Fruit fly (Drosophila melanogaster) whole organism, embryonic: ENCODE measurements around the gene CG31612.

Source experiments
- ATbp ChIP-seq: fragments of 200-800 bp; sonication (Bioruptor generic); optimal IDR thresholded peaks from 2 replicates; lab custom pipeline; 2017; ENCODE audit warnings: missing biosample characterization, mild to moderate bottlenecking, missing genetic modification characterization, missing genetic modification reagents
- Bdp1 ChIP-seq: fragments of 200-800 bp; sonication (Bioruptor generic); optimal IDR thresholded peaks from 3 replicates; lab custom pipeline; 2016; ENCODE audit warnings: missing biosample characterization, missing genetic modification characterization
- CG1024 ChIP-seq: fragments of 200-800 bp; sonication (Bioruptor generic); IDR thresholded peaks from 2 replicates; pipeline ENCODE4 v1.3.6; 2022; ENCODE audit warnings: missing biosample characterization, missing genetic modification characterization
- CG11247 ChIP-seq: fragments of 200-800 bp; sonication (Bioruptor generic); IDR thresholded peaks from 2 replicates; pipeline ENCODE4 v1.3.6; 2022; ENCODE audit warnings: missing biosample characterization, missing genetic modification characterization
- CG12155 ChIP-seq: fragments of 200-800 bp; sonication (Bioruptor generic); optimal IDR thresholded peaks from 3 replicates; lab custom pipeline; 2016; ENCODE audit warnings: missing biosample characterization, missing genetic modification characterization
- CG12391 ChIP-seq: fragments of 200-800 bp; sonication (Bioruptor generic); optimal IDR thresholded peaks from 3 replicates; lab custom pipeline; 2018; ENCODE audit warnings: missing biosample characterization, mild to moderate bottlenecking, missing genetic modification characterization, moderate library complexity
- CG1602 ChIP-seq: fragments of 200-800 bp; sonication (Bioruptor generic); optimal IDR thresholded peaks from 3 replicates; lab custom pipeline; 2016; ENCODE audit warnings: missing biosample characterization, missing genetic modification characterization
- CG1647 ChIP-seq: fragments of 200-800 bp; sonication (Bioruptor generic); optimal IDR thresholded peaks from 3 replicates; lab custom pipeline; 2016; ENCODE audit warnings: missing biosample characterization, missing genetic modification characterization
- CG18476 ChIP-seq: fragments of 200-800 bp; sonication (Bioruptor generic); optimal IDR thresholded peaks from 2 replicates; lab custom pipeline; 2016; ENCODE audit warnings: missing biosample characterization, mild to moderate bottlenecking, missing genetic modification characterization
- CG2116 ChIP-seq: fragments of 200-800 bp; sonication (Bioruptor generic); optimal IDR thresholded peaks from 3 replicates; lab custom pipeline; 2018; ENCODE audit warnings: missing biosample characterization, mild to moderate bottlenecking, missing genetic modification characterization
- CG2678 ChIP-seq: fragments of 200-800 bp; sonication (Bioruptor generic); optimal IDR thresholded peaks from 3 replicates; lab custom pipeline; 2019; ENCODE audit warnings: missing biosample characterization, mild to moderate bottlenecking, missing genetic modification characterization, moderate library complexity
- CG2712 ChIP-seq: fragments of 200-800 bp; optimal IDR thresholded peaks from 3 replicates; lab custom pipeline; 2019; ENCODE audit warnings: missing biosample characterization, mild to moderate bottlenecking, missing genetic modification characterization, moderate library complexity
- CG2889 ChIP-seq: fragments of 200-800 bp; sonication (Bioruptor generic); IDR thresholded peaks from 3 replicates; pipeline ENCODE4 v1.3.6; 2022; ENCODE audit warnings: missing biosample characterization, missing genetic modification characterization
- CG31365 ChIP-seq: fragments of 200-800 bp; sonication (Bioruptor generic); optimal IDR thresholded peaks from 2 replicates; lab custom pipeline; 2018; ENCODE audit warnings: missing biosample characterization, mild to moderate bottlenecking, missing genetic modification characterization
- CG33213 ChIP-seq: fragments of 200-800 bp; sonication (Bioruptor generic); optimal IDR thresholded peaks from 3 replicates; lab custom pipeline; 2016; ENCODE audit warnings: missing biosample characterization, missing genetic modification characterization
- CG7786 ChIP-seq: fragments of 200-800 bp; sonication (Bioruptor generic); optimal IDR thresholded peaks from 2 replicates; lab custom pipeline; 2016; ENCODE audit warnings: missing biosample characterization, missing genetic modification characterization
- CG9437 ChIP-seq: fragments of 200-800 bp; sonication (Bioruptor generic); optimal IDR thresholded peaks from 2 replicates; lab custom pipeline; 2018; ENCODE audit warnings: missing biosample characterization, mild to moderate bottlenecking, missing genetic modification characterization
- D19B ChIP-seq: fragments of 200-800 bp; sonication (Bioruptor generic); optimal IDR thresholded peaks from 2 replicates; lab custom pipeline; 2017; ENCODE audit warnings: missing biosample characterization, mild to moderate bottlenecking, missing genetic modification characterization
- HHEX ChIP-seq: fragments of 200-800 bp; sonication (Bioruptor generic); optimal IDR thresholded peaks from 3 replicates; lab custom pipeline; 2017; ENCODE audit warnings: missing biosample characterization, mild to moderate bottlenecking, missing genetic modification characterization, missing genetic modification reagents
- HLH3B ChIP-seq: fragments of 200-800 bp; sonication (Bioruptor generic); IDR thresholded peaks from 2 replicates; pipeline ENCODE4 v1.3.6; 2022; ENCODE audit warnings: missing biosample characterization, missing genetic modification characterization
- Hmx ChIP-seq: fragments of 200-800 bp; sonication (Bioruptor generic); optimal IDR thresholded peaks from 2 replicates; lab custom pipeline; 2016; ENCODE audit warnings: missing biosample characterization, missing genetic modification characterization
- Hr3 ChIP-seq: fragments of 200-800 bp; sonication (Bioruptor generic); optimal IDR thresholded peaks from 3 replicates; lab custom pipeline; 2016; ENCODE audit warnings: missing biosample characterization, missing genetic modification characterization
- Nf-YB ChIP-seq: fragments of 200-800 bp; sonication (Bioruptor generic); optimal IDR thresholded peaks from 3 replicates; lab custom pipeline; 2019; ENCODE audit warnings: missing biosample characterization, mild to moderate bottlenecking, missing genetic modification characterization, moderate library complexity
- Opbp ChIP-seq: fragments of 200-800 bp; sonication (Bioruptor generic); IDR thresholded peaks from 3 replicates; pipeline ENCODE4 v1.3.6; 2022; ENCODE audit warnings: missing biosample characterization, missing genetic modification characterization; ENCODE audit not compliant: partially characterized antibody
- Scr ChIP-seq: fragments of 200-800 bp; sonication (Bioruptor generic); IDR thresholded peaks from 2 replicates; pipeline ENCODE4 v1.3.6; 2022; ENCODE audit warnings: missing biosample characterization, missing genetic modification characterization; ENCODE audit not compliant: partially characterized antibody
- Sin3A ChIP-seq: fragments of >200 bp; optimal IDR thresholded peaks from 2 replicates; lab custom pipeline; 2018
- Sox102F ChIP-seq: fragments of 200-800 bp; sonication (Bioruptor generic); optimal IDR thresholded peaks from 2 replicates; lab custom pipeline; 2018; ENCODE audit warnings: missing biosample characterization, mild to moderate bottlenecking, missing genetic modification characterization, moderate library complexity
- Tbp ChIP-seq: fragments of >200 bp; optimal IDR thresholded peaks from 2 replicates; lab custom pipeline; 2018; ENCODE audit warnings: missing biosample characterization, missing genetic modification characterization
- Usf ChIP-seq: fragments of 200-800 bp; sonication (Bioruptor generic); optimal IDR thresholded peaks from 2 replicates; lab custom pipeline; 2017; ENCODE audit warnings: missing genotype, missing biosample characterization, missing genetic modification characterization
- ac ChIP-seq: fragments of 200-800 bp; sonication (Bioruptor generic); optimal IDR thresholded peaks from 3 replicates; lab custom pipeline; 2017; ENCODE audit warnings: missing biosample characterization, mild to moderate bottlenecking, missing genetic modification characterization
- ap ChIP-seq: fragments of 200-800 bp; sonication (Bioruptor generic); IDR thresholded peaks from 2 replicates; pipeline ENCODE4 v1.3.6; 2022; ENCODE audit warnings: missing biosample characterization, missing genetic modification characterization
- bcd ChIP-seq: fragments of 200-800 bp; sonication (Bioruptor generic); optimal IDR thresholded peaks from 2 replicates; lab custom pipeline; 2017; ENCODE audit warnings: missing biosample characterization, mild to moderate bottlenecking, missing genetic modification characterization
- chif ChIP-seq, 2 experiments: fragments of 200-800 bp; sonication (Bioruptor generic); optimal IDR thresholded peaks; 3 replicates each; lab custom pipeline; 2016; ENCODE audit warnings: missing biosample characterization in 2 of 2, missing genetic modification characterization in 2 of 2
- chm ChIP-seq: fragments of 200-800 bp; sonication (Bioruptor generic); IDR thresholded peaks from 2 replicates; pipeline ENCODE4 v1.3.6; 2022; ENCODE audit warnings: missing biosample characterization, missing genetic modification characterization
- chn ChIP-seq: fragments of 200-800 bp; sonication (Bioruptor generic); optimal IDR thresholded peaks from 2 replicates; lab custom pipeline; 2016; ENCODE audit warnings: missing biosample characterization, missing genetic modification characterization
- corto ChIP-seq: fragments of 200-800 bp; sonication (Bioruptor generic); optimal IDR thresholded peaks from 2 replicates; lab custom pipeline; 2016; ENCODE audit warnings: missing biosample characterization, mild to moderate bottlenecking, missing genetic modification characterization, moderate library complexity
- disco-r ChIP-seq: fragments of 200-800 bp; sonication (Bioruptor generic); optimal IDR thresholded peaks from 2 replicates; lab custom pipeline; 2016; ENCODE audit warnings: missing biosample characterization, missing genetic modification characterization
- eve ChIP-seq, 2 experiments: fragments of >200 bp; optimal IDR thresholded peaks; 2 replicates each; lab custom pipeline; 2017; ENCODE audit warnings: missing biosample characterization in 2 of 2, missing genetic modification characterization in 2 of 2
- fd102C ChIP-seq: fragments of 200-800 bp; sonication (Bioruptor generic); optimal IDR thresholded peaks from 2 replicates; lab custom pipeline; 2018; ENCODE audit warnings: missing biosample characterization, mild to moderate bottlenecking, missing genetic modification characterization, moderate library complexity
- fu2 ChIP-seq: fragments of 200-800 bp; sonication (Bioruptor generic); optimal IDR thresholded peaks from 2 replicates; lab custom pipeline; 2016; ENCODE audit warnings: missing biosample characterization, missing genetic modification characterization
- gce ChIP-seq: fragments of 200-800 bp; sonication (Bioruptor generic); IDR thresholded peaks from 3 replicates; pipeline ENCODE4 v1.3.6; 2022; ENCODE audit warnings: missing biosample characterization, missing genetic modification characterization
- gem ChIP-seq: fragments of 200-800 bp; sonication (Bioruptor generic); optimal IDR thresholded peaks from 2 replicates; lab custom pipeline; 2019; ENCODE audit warnings: missing biosample characterization, mild to moderate bottlenecking, missing genetic modification characterization, moderate library complexity
- hb ChIP-seq: fragments of 200-800 bp; sonication (Bioruptor generic); IDR thresholded peaks from 3 replicates; pipeline ENCODE4 v1.3.6; 2022; ENCODE audit warnings: missing biosample characterization, missing genetic modification characterization; ENCODE audit not compliant: partially characterized antibody
- maf-S ChIP-seq: fragments of 200-800 bp; sonication (Bioruptor generic); optimal IDR thresholded peaks from 2 replicates; lab custom pipeline; 2016; ENCODE audit warnings: missing biosample characterization, missing genetic modification characterization
- row ChIP-seq: fragments of 200-800 bp; sonication (Bioruptor generic); IDR thresholded peaks from 3 replicates; pipeline ENCODE4 v1.3.6; 2022; ENCODE audit warnings: missing biosample characterization, missing genetic modification characterization
- tgo ChIP-seq: fragments of 200-800 bp; sonication (Bioruptor generic); IDR thresholded peaks from 3 replicates; pipeline ENCODE4 v1.3.6; 2022; ENCODE audit warnings: missing biosample characterization, missing genetic modification characterization
- unc-4 ChIP-seq: fragments of 200-800 bp; sonication (Bioruptor generic); IDR thresholded peaks from 2 replicates; pipeline ENCODE4 v1.3.6; 2022; ENCODE audit warnings: missing biosample characterization, missing genetic modification characterization; ENCODE audit not compliant: partially characterized antibody
- usp ChIP-seq: fragments of >200 bp; optimal IDR thresholded peaks from 2 replicates; lab custom pipeline; 2017; ENCODE audit warnings: missing biosample characterization, missing genetic modification characterization
- zen ChIP-seq: fragments of 200-800 bp; sonication (Bioruptor generic); optimal IDR thresholded peaks from 3 replicates; lab custom pipeline; 2018; ENCODE audit warnings: missing biosample characterization, mild to moderate bottlenecking, missing genetic modification characterization, moderate library complexity
- zfh1 ChIP-seq: fragments of 200-800 bp; sonication (Bioruptor generic); IDR thresholded peaks from 3 replicates; pipeline ENCODE4 v1.3.6; 2022; ENCODE audit warnings: missing biosample characterization, missing genetic modification characterization

Gene CG31612

DNA sequence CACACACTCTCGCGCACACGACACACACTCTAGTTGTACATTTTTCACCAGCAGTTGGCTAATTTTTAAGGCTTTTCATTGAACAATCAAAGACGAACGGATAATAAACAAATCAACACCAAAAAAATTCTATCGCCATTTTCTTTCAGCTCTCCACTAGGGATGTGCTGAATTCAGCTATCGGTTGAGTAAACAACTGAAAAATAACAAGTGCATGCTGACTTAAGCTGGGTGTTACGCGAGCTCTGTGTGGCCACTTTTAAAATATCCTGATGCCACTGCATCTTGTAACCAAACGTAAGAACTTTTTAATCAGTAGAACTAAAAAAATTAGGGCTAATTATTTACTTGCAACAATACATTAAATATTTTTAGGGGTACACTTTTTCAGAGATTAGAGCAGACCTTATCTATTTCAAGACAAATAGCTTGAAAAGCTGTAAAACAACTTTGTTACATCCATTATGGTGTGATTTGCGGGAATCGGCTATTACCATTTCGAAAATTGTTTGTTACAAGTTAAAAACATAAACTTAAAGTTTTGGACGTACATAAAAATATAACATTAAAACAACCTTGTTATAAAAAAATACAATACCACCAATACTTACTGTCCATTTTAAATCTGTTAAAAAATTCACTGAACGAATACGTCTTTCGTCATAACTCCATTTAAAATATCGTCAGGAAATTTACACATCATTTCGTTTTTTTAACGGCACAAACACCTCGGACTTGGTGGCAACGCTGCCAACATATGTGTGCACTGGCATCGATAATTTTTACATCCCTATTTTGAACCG lies 37.8 kb downstream of the CG31612 start, which contains the start of the genes step and CG1416 (continued):
- TF ChIP-seq D19B (GFP tag; lab: Kevin White, UChicago), result peak; percentile 29
- no peak for TF ChIP-seq usp (GFP tag; lab: Kevin White, UChicago)
- TF ChIP-seq Sin3A (lab: Kevin White, UChicago), result peak; percentile 48
- peak; percentile 63 for TF ChIP-seq unc-4 (GFP tag; lab: Robert Waterston, UW)
- TF ChIP-seq Bdp1 (GFP tag; lab: Kevin White, UChicago), result peak; percentile 39
- no peak for TF ChIP-seq ap (GFP tag; lab: Robert Waterston, UW)
- peak; percentile 70 for TF ChIP-seq CG12391
- peak; percentile 57 for TF ChIP-seq bcd (GFP tag; lab: Kevin White, UChicago)
- TF ChIP-seq Nf-YB (GFP tag; lab: Kevin White, UChicago), result no peak
- no peak for TF ChIP-seq Hmx (GFP tag; lab: Kevin White, UChicago)
- 0 out of 2 replicates have a peak, but pooled peaks have one; percentile 34 for TF ChIP-seq HLH3B (GFP tag; lab: Robert Waterston, UW)
- TF ChIP-seq maf-S (GFP tag; lab: Kevin White, UChicago), result peak; percentile 33
- peak; percentile 47 for TF ChIP-seq CG7786 (GFP tag; lab: Kevin White, UChicago)
- TF ChIP-seq tgo (GFP tag; lab: Robert Waterston, UW), result peak; percentile 20; the same call in 1 of the 3 replicates
- TF ChIP-seq fu2 (GFP tag; lab: Kevin White, UChicago), result peak; percentile 35
- TF ChIP-seq disco-r (GFP tag; lab: Kevin White, UChicago), result peak; percentile 42
- TF ChIP-seq CG12155 (GFP tag; lab: Kevin White, UChicago), result peak; percentile 50
- TF ChIP-seq CG1647 (GFP tag; lab: Kevin White, UChicago), result peak; percentile 15
- TF ChIP-seq chm (GFP tag; lab: Robert Waterston, UW), result no peak
- TF ChIP-seq gce (GFP tag; lab: Robert Waterston, UW), result no peak
- TF ChIP-seq CG11247 (GFP tag; lab: Robert Waterston, UW), result no peak
- TF ChIP-seq Opbp (GFP tag; lab: Robert Waterston, UW), result peak; percentile 81; the same call in 2 of the 3 replicates
- TF ChIP-seq zfh1 (GFP tag; lab: Robert Waterston, UW), result peak; percentile 65
- TF ChIP-seq CG2116 (GFP tag; lab: Kevin White, UChicago), result peak; percentile 30
- TF ChIP-seq fd102C (GFP tag; lab: Kevin White, UChicago), result no peak
- peak; percentile 84 for TF ChIP-seq row
- TF ChIP-seq chif (GFP tag; optimal IDR thresholded peaks at IDR 0.05; lab: Kevin White, UChicago), result peak; percentile 62 to 63
- peak; percentile 19 for TF ChIP-seq CG18476 (GFP tag; lab: Kevin White, UChicago)
- TF ChIP-seq zen (tag; lab: Kevin White, UChicago), result peak; percentile 49
- peak; percentile 73; the same call in 1 of the 3 replicates for TF ChIP-seq hb (GFP tag; lab: Robert Waterston, UW)
- TF ChIP-seq CG2889 (GFP tag; lab: Robert Waterston, UW), result no peak
- peak; percentile 64 for TF ChIP-seq chn (GFP tag; lab: Kevin White, UChicago)
- TF ChIP-seq CG33213 (GFP tag; lab: Kevin White, UChicago), result peak; percentile 59
- peak; percentile 47 for TF ChIP-seq CG1602 (GFP tag; lab: Kevin White, UChicago)
- TF ChIP-seq ac, result no peak
- TF ChIP-seq CG1024 (GFP tag; lab: Robert Waterston, UW), result peak; percentile 87
- peak; percentile 51 for TF ChIP-seq CG2712 (tag; lab: Kevin White, UChicago)
- TF ChIP-seq HHEX, result peak; percentile 10
- TF ChIP-seq CG9437, result peak; percentile 76
- no peak for TF ChIP-seq CG31365 (tag; lab: Kevin White, UChicago)
- TF ChIP-seq Scr (GFP tag; lab: Robert Waterston, UW), result peak; percentile 56
- peak; percentile 65 for TF ChIP-seq gem (tag; lab: Kevin White, UChicago)
- no peak for TF ChIP-seq Sox102F (GFP tag; lab: Kevin White, UChicago)
- TF ChIP-seq Hr3, result peak; percentile 68
- TF ChIP-seq corto (GFP tag; lab: Kevin White, UChicago), result no peak
- no peak for TF ChIP-seq Tbp (GFP tag; lab: Kevin White, UChicago)
- peak; percentile 34 for TF ChIP-seq Usf
- TF ChIP-seq CG2678 (tag; lab: Kevin White, UChicago), result no peak
- no peak for TF ChIP-seq ATbp (GFP tag; lab: Kevin White, UChicago)
- TF ChIP-seq eve (GFP tag; optimal IDR thresholded peaks at IDR 0.05; lab: Kevin White, UChicago), result peak in 1 of 2 experiments; percentile 52
